Fruit fly (Drosophila melanogaster): ENCODE measurements around the gene nau.

Gene nau

dm6 chr3R:23721936-23722335 lies 3.8 kb upstream of the nau start (continued):
- no peak for TF ChIP-seq CG42726 (GFP tag; IDR thresholded peaks at IDR 0.05; ENCODE audit: partially characterized antibody)
- TF ChIP-seq croc (GFP tag; conservative IDR thresholded peaks at IDR 0.05): no peak
- no peak for TF ChIP-seq CG16815 (GFP tag; optimal IDR thresholded peaks at IDR 0.05)
- no peak for TF ChIP-seq gce (GFP tag; IDR thresholded peaks at IDR 0.05)
- no peak for TF ChIP-seq lola (GFP tag; optimal IDR thresholded peaks at IDR 0.05)
- no peak for TF ChIP-seq Camta (GFP tag; optimal IDR thresholded peaks at IDR 0.05)
- no peak for TF ChIP-seq CG8765 (GFP tag; IDR thresholded peaks at IDR 0.05)
- peak; percentile 78 for TF ChIP-seq Abd-B (GFP tag; optimal IDR thresholded peaks at IDR 0.05)
- no peak for TF ChIP-seq cato (GFP tag; optimal IDR thresholded peaks at IDR 0.05; ENCODE audit: borderline replicate concordance)
- no peak for TF ChIP-seq Hr39 (optimal IDR thresholded peaks at IDR 0.05)
- TF ChIP-seq Hr78 (GFP tag; optimal IDR thresholded peaks at IDR 0.05): no peak
- TF ChIP-seq CG7928 (GFP tag; optimal IDR thresholded peaks at IDR 0.05): no peak
- no peak for TF ChIP-seq ERR (GFP tag; optimal IDR thresholded peaks at IDR 0.05)
- peak; percentile 20 for TF ChIP-seq pzg (GFP tag; optimal IDR thresholded peaks at IDR 0.05)
- no peak for TF ChIP-seq CG17186 (GFP tag; optimal IDR thresholded peaks at IDR 0.05)
- TF ChIP-seq CG17912 (GFP tag; optimal IDR thresholded peaks at IDR 0.05): peak; percentile 55
- TF ChIP-seq CG12155 (GFP tag; optimal IDR thresholded peaks at IDR 0.05): peak; percentile 1
- peak; percentile 24 for TF ChIP-seq CG10979 (tag; optimal IDR thresholded peaks at IDR 0.05)
- TF ChIP-seq lbe (GFP tag; optimal IDR thresholded peaks at IDR 0.05): peak; percentile 15
- TF ChIP-seq row (GFP tag; IDR thresholded peaks at IDR 0.05): no peak
- TF ChIP-seq CG4282 (GFP tag; optimal IDR thresholded peaks at IDR 0.05): no peak
- no peak for TF ChIP-seq Mrtf (GFP tag; IDR thresholded peaks at IDR 0.05)
- no peak for TF ChIP-seq TFAM (GFP tag; optimal IDR thresholded peaks at IDR 0.05)
- no peak for TF ChIP-seq CG4854 (GFP tag; optimal IDR thresholded peaks at IDR 0.05)
- TF ChIP-seq esg (GFP tag; conservative IDR thresholded peaks at IDR 0.05): no peak
- TF ChIP-seq CG5245 (GFP tag; optimal IDR thresholded peaks at IDR 0.05): peak; percentile 36
- no peak for TF ChIP-seq fu2 (GFP tag; optimal IDR thresholded peaks at IDR 0.05)
- peak; percentile 10 for TF ChIP-seq lab (GFP tag; optimal IDR thresholded peaks at IDR 0.05)
- TF ChIP-seq crc (GFP tag; optimal IDR thresholded peaks at IDR 0.05): no peak
- TF ChIP-seq Bgb (GFP tag; IDR thresholded peaks at IDR 0.05; ENCODE audit: partially characterized antibody): peak; percentile 42; the same call in 1 of the 2 replicates
- no peak for TF ChIP-seq ems (GFP tag; optimal IDR thresholded peaks at IDR 0.05)
- TF ChIP-seq Bteb2 (GFP tag; optimal IDR thresholded peaks at IDR 0.05): no peak
- no peak for TF ChIP-seq CG5180 (GFP tag; optimal IDR thresholded peaks at IDR 0.05)
- TF ChIP-seq Nf-YA (GFP tag; IDR thresholded peaks at IDR 0.05): no peak
- TF ChIP-seq CG10366 (GFP tag; IDR thresholded peaks at IDR 0.05): no peak
- peak; percentile 7 for TF ChIP-seq Hr3 (GFP tag; optimal IDR thresholded peaks at IDR 0.05)
- no peak for TF ChIP-seq CG3407 (GFP tag; optimal IDR thresholded peaks at IDR 0.05)
- TF ChIP-seq CG18599 (GFP tag; optimal IDR thresholded peaks at IDR 0.05): no peak
- TF ChIP-seq z (GFP tag; IDR thresholded peaks at IDR 0.05): no peak
- TF ChIP-seq CG1529 (GFP tag; optimal IDR thresholded peaks at IDR 0.05): no peak
- no peak for TF ChIP-seq CG3163 (GFP tag; optimal IDR thresholded peaks at IDR 0.05)
- TF ChIP-seq CG9932 (GFP tag; IDR thresholded peaks at IDR 0.05): peak; percentile 50
- peak; percentile 43 for TF ChIP-seq CG2120 (GFP tag; optimal IDR thresholded peaks at IDR 0.05)
- no peak for TF ChIP-seq run (tag; optimal IDR thresholded peaks at IDR 0.05)
- no peak for TF ChIP-seq CG11247 (GFP tag; IDR thresholded peaks at IDR 0.05)
- no peak for TF ChIP-seq sc (optimal IDR thresholded peaks at IDR 0.05)
- no peak for TF ChIP-seq sc (GFP tag; optimal IDR thresholded peaks at IDR 0.05)
- no peak for TF ChIP-seq Atf6 (GFP tag; IDR thresholded peaks at IDR 0.05)
- TF ChIP-seq zen (tag; optimal IDR thresholded peaks at IDR 0.05): peak; percentile 64
- no peak for TF ChIP-seq gfzf (GFP tag; optimal IDR thresholded peaks at IDR 0.05)
- TF ChIP-seq CG10274 (GFP tag; optimal IDR thresholded peaks at IDR 0.05): no peak
- TF ChIP-seq CG12391 (tag; optimal IDR thresholded peaks at IDR 0.05): peak; percentile 43
